Worm (Caenorhabditis elegans) whole organism, L3 larva: Measurements from ENCODE around the gene mthf-1.

ENCODE experiments used
- R02D3.7 ChIP-seq: fragments of 150-350 bp; optimal IDR thresholded peaks from 2 replicates; lab custom pipeline; 2014; ENCODE audit warnings: missing biosample characterization, missing genetic modification characterization
- ZK546.5 ChIP-seq: sonication (generic microtip); optimal IDR thresholded peaks from 2 replicates; lab custom pipeline; 2017; ENCODE audit warnings: missing biosample characterization, missing genetic modification characterization
- aly-2 ChIP-seq: fragments of 150-350 bp; optimal IDR thresholded peaks from 2 replicates; lab custom pipeline; 2014; ENCODE audit warnings: missing biosample characterization, missing genetic modification characterization
- daf-12 ChIP-seq: fragments of 150-350 bp; optimal IDR thresholded peaks from 2 replicates; lab custom pipeline; 2014; ENCODE audit warnings: missing biosample characterization, missing genetic modification reagents, missing genetic modification characterization
- egl-27 ChIP-seq: sonication (generic microtip); optimal IDR thresholded peaks from 4 replicates; lab custom pipeline; 2017; ENCODE audit warnings: missing biosample characterization, missing genetic modification reagents, missing genetic modification characterization
- egl-5 ChIP-seq: fragments of 150-350 bp; optimal IDR thresholded peaks from 2 replicates; lab custom pipeline; 2017; ENCODE audit warnings: missing biosample characterization, missing genetic modification reagents, missing genetic modification characterization, inconsistent platforms
- elt-1 ChIP-seq: fragments of 150-350 bp; optimal IDR thresholded peaks from 2 replicates; lab custom pipeline; 2014; ENCODE audit warnings: missing biosample characterization, missing genetic modification characterization
- elt-2 ChIP-seq: sonication (generic microtip); optimal IDR thresholded peaks from 2 replicates; lab custom pipeline; 2016; ENCODE audit warnings: missing genetic modification reagents, mild to moderate bottlenecking, missing genetic modification characterization, missing compliant biosample characterization
- elt-3 ChIP-seq, 3 experiments: fragments of 150-350 bp in 1 of 3; sonication (generic microtip) in 2 of 3; optimal IDR thresholded peaks; 2 replicates in 2 of 3; 4 replicates in 1 of 3; lab custom pipeline; 2014 to 2017; ENCODE audit warnings: missing biosample characterization in 3 of 3, missing genetic modification characterization in 3 of 3
- fkh-10 ChIP-seq: sonication (generic microtip); optimal IDR thresholded peaks from 2 replicates; lab custom pipeline; 2017; ENCODE audit warnings: missing biosample characterization, missing genetic modification reagents, missing genetic modification characterization
- fkh-2 ChIP-seq: fragments of 150-350 bp; optimal IDR thresholded peaks from 2 replicates; lab custom pipeline; 2014; ENCODE audit warnings: missing biosample characterization, missing genetic modification reagents, missing genetic modification characterization
- fos-1 ChIP-seq: fragments of 150-350 bp; optimal IDR thresholded peaks from 2 replicates; lab custom pipeline; 2014; ENCODE audit warnings: missing biosample characterization, missing genetic modification characterization
- hmg-11 ChIP-seq: sonication (generic microtip); optimal IDR thresholded peaks from 2 replicates; lab custom pipeline; 2016; ENCODE audit warnings: missing genetic modification characterization, missing compliant biosample characterization
- jun-1 ChIP-seq: fragments of 150-350 bp; optimal IDR thresholded peaks from 2 replicates; lab custom pipeline; 2014; ENCODE audit warnings: missing biosample characterization, missing genetic modification reagents, missing genetic modification characterization
- lin-15B ChIP-seq: fragments of 150-350 bp; optimal IDR thresholded peaks from 2 replicates; lab custom pipeline; 2014; ENCODE audit warnings: missing biosample characterization, missing genetic modification characterization
- lin-39 ChIP-seq: fragments of 150-350 bp; optimal IDR thresholded peaks from 2 replicates; lab custom pipeline; 2018; ENCODE audit warnings: missing biosample characterization, missing genetic modification reagents, missing genetic modification characterization
- lsy-12 ChIP-seq: sonication (generic microtip); optimal IDR thresholded peaks from 2 replicates; lab custom pipeline; 2016; ENCODE audit warnings: mild to moderate bottlenecking, missing genetic modification characterization, missing compliant biosample characterization
- mdl-1 ChIP-seq: fragments of 150-350 bp; optimal IDR thresholded peaks from 2 replicates; lab custom pipeline; 2014; ENCODE audit warnings: missing biosample characterization, missing genetic modification characterization
- mml-1 ChIP-seq: fragments of 150-350 bp; sonication (generic microtip); optimal IDR thresholded peaks from 3 replicates; lab custom pipeline; 2014; ENCODE audit warnings: missing biosample characterization, missing genetic modification characterization
- nfya-1 ChIP-seq: sonication (generic microtip); optimal IDR thresholded peaks from 2 replicates; lab custom pipeline; 2017; ENCODE audit warnings: missing genetic modification characterization, mild to moderate bottlenecking, missing compliant biosample characterization, antibody characterized with exemption, moderate library complexity; ENCODE audit not compliant: insufficient read depth
- nhr-11 ChIP-seq: fragments of 150-350 bp; optimal IDR thresholded peaks from 2 replicates; lab custom pipeline; 2014; ENCODE audit warnings: missing biosample characterization, missing genetic modification characterization
- nhr-23 ChIP-seq: fragments of 150-350 bp; optimal IDR thresholded peaks from 2 replicates; lab custom pipeline; 2014; ENCODE audit warnings: missing biosample characterization, missing genetic modification reagents, missing genetic modification characterization
- nhr-237 ChIP-seq: fragments of 150-350 bp; optimal IDR thresholded peaks from 2 replicates; lab custom pipeline; 2014; ENCODE audit warnings: missing biosample characterization, missing genetic modification characterization
- nhr-25 ChIP-seq: sonication (generic microtip); optimal IDR thresholded peaks from 2 replicates; lab custom pipeline; 2017; ENCODE audit warnings: missing biosample characterization, missing genetic modification characterization
- nhr-43 ChIP-seq: sonication (generic microtip); optimal IDR thresholded peaks from 2 replicates; lab custom pipeline; 2016; ENCODE audit warnings: mild to moderate bottlenecking, missing genetic modification characterization, missing compliant biosample characterization; ENCODE audit not compliant: poor library complexity, severe bottlenecking
- nhr-76 ChIP-seq: fragments of 150-350 bp; sonication (generic microtip); optimal IDR thresholded peaks from 5 replicates; lab custom pipeline; 2014; ENCODE audit warnings: missing biosample characterization, missing genetic modification characterization
- pha-4 ChIP-seq: fragments of 150-350 bp; optimal IDR thresholded peaks from 2 replicates; lab custom pipeline; 2014; ENCODE audit warnings: missing biosample characterization, missing genetic modification reagents, missing genetic modification characterization
- pqm-1 ChIP-seq: fragments of 150-350 bp; optimal IDR thresholded peaks from 2 replicates; lab custom pipeline; 2017; ENCODE audit warnings: missing biosample characterization, missing genetic modification characterization, inconsistent platforms
- sea-2 ChIP-seq: fragments of 150-350 bp; sonication (generic microtip); optimal IDR thresholded peaks from 4 replicates; lab custom pipeline; 2014; ENCODE audit warnings: missing biosample characterization, missing genetic modification reagents, missing genetic modification characterization
- snpc-4 ChIP-seq: fragments of 150-350 bp; optimal IDR thresholded peaks from 2 replicates; lab custom pipeline; 2014; ENCODE audit warnings: missing biosample characterization, missing genetic modification characterization
- tbx-2 ChIP-seq: sonication (generic microtip); optimal IDR thresholded peaks from 2 replicates; lab custom pipeline; 2016; ENCODE audit warnings: mild to moderate bottlenecking, missing genetic modification characterization, missing compliant biosample characterization
- unc-62 ChIP-seq: fragments of 150-350 bp; sonication (generic microtip); optimal IDR thresholded peaks from 4 replicates; lab custom pipeline; 2014; ENCODE audit warnings: missing biosample characterization, missing genetic modification reagents, missing genetic modification characterization
- ztf-11 ChIP-seq: fragments of 150-350 bp; optimal IDR thresholded peaks from 2 replicates; lab custom pipeline; 2014; ENCODE audit warnings: missing biosample characterization, missing genetic modification characterization
- ztf-4 ChIP-seq: fragments of 150-350 bp; optimal IDR thresholded peaks from 2 replicates; lab custom pipeline; 2014; ENCODE audit warnings: missing biosample characterization, missing genetic modification characterization

Gene mthf-1

DNA sequence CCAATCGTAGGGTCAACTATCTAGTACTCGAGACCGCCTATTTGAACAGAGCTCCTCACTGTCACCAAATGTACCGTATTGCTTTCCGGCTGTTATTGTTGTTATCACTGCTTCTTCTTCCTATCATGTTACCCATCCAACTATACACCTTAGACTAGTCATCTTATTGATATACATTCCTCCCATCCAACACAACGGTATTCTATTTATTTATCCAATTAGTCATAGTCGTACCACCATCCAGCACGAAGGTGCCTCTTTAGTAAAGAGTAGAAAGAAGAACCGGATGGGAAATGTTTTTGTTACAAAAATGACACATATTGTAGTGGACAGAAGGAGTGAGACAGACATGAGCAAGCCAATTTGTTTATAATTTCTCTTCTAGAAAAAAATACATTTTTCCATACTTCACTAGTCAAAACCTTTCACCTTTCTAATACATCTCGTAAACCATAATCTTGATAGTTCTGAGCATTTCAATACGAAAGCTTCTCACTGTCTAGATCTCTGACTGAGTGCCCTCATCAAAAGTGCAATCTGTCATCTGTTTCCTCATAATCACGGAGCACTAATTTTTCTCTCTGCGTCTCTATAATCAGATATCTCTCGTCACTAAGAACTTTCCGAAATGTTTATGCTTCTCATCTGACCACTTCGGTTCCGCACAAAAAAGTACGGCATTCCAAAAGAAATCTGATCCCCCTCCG lies 32.7 kb upstream of the mthf-1 start:
- peak; percentile 35 for TF ChIP-seq pha-4 (tag; lab: Kevin White, UChicago)
- TF ChIP-seq ZK546.5 (tag; lab: Kevin White, UChicago): no peak

- TF ChIP-seq fkh-10 (GFP tag; lab: Kevin White, UChicago): no peak
- no peak for TF ChIP-seq nhr-237 (tag; lab: Kevin White, UChicago)
- TF ChIP-seq fos-1 (tag; lab: Kevin White, UChicago): no peak
- TF ChIP-seq jun-1: no peak
- no peak for TF ChIP-seq fkh-2
- TF ChIP-seq nhr-76 (tag; lab: Kevin White, UChicago): no peak
- no peak for TF ChIP-seq tbx-2
- no peak for TF ChIP-seq elt-3 (tag; optimal IDR thresholded peaks at IDR 0.05; lab: Kevin White, UChicago)
- TF ChIP-seq egl-5 (tag; lab: Kevin White, UChicago): no peak
- TF ChIP-seq ztf-11 (tag; lab: Kevin White, UChicago): no peak
- no peak for TF ChIP-seq mdl-1 (tag; lab: Kevin White, UChicago)
- TF ChIP-seq ztf-4 (tag; lab: Kevin White, UChicago): no peak
- no peak for TF ChIP-seq lin-15B (tag; lab: Kevin White, UChicago)
- TF ChIP-seq elt-2 (tag; lab: Kevin White, UChicago): no peak
These were observed 31.8 kb upstream of the mthf-1 start for ce11 chrII:7809358-7809914.

ce11 chrII:7808950-7809349 lies 31.3 kb upstream of the mthf-1 start:
- no peak for TF ChIP-seq daf-12 (tag; lab: Kevin White, UChicago)
- TF ChIP-seq hmg-11 (tag; lab: Kevin White, UChicago): no peak
- TF ChIP-seq pqm-1 (tag; lab: Kevin White, UChicago): peak; percentile 92
- no peak for TF ChIP-seq lin-15B (tag; lab: Kevin White, UChicago)
- TF ChIP-seq snpc-4 (tag; lab: Kevin White, UChicago): peak; percentile 16
- no peak for TF ChIP-seq ztf-4 (tag; lab: Kevin White, UChicago)
- TF ChIP-seq nhr-11: no peak
- peak; percentile 20 for TF ChIP-seq lsy-12 (tag; lab: Kevin White, UChicago)
- peak; percentile 13 for TF ChIP-seq pha-4 (tag; lab: Kevin White, UChicago)
- no peak for TF ChIP-seq R02D3.7
- TF ChIP-seq nhr-76 (tag; lab: Kevin White, UChicago): no peak
- no peak for TF ChIP-seq egl-27 (tag; lab: Kevin White, UChicago)
- no peak for TF ChIP-seq aly-2 (tag; lab: Kevin White, UChicago)
- peak; percentile 60 for TF ChIP-seq jun-1
- TF ChIP-seq ztf-11 (tag; lab: Kevin White, UChicago): no peak
- TF ChIP-seq nhr-23 (tag; lab: Kevin White, UChicago): peak; percentile 52
- peak; percentile 2 for TF ChIP-seq unc-62 (GFP tag; lab: Kevin White, UChicago)
- TF ChIP-seq elt-2 (tag; lab: Kevin White, UChicago): peak; percentile 95
- TF ChIP-seq fkh-2: no peak
- no peak for TF ChIP-seq elt-1 (tag; lab: Kevin White, UChicago)
- peak; percentile 7 for TF ChIP-seq nhr-43 (tag; lab: Kevin White, UChicago)
- no peak for TF ChIP-seq mdl-1 (tag; lab: Kevin White, UChicago)
- TF ChIP-seq mml-1 (tag; lab: Kevin White, UChicago): no peak
- no peak for TF ChIP-seq nfya-1 (tag; lab: Kevin White, UChicago)
- TF ChIP-seq nhr-25 (tag; lab: Kevin White, UChicago): peak; percentile 44

ce11 chrII:7808153-7808552 lies 30.5 kb upstream of the mthf-1 start:
- TF ChIP-seq nhr-11 (no peak), nhr-25 (tag; lab: Kevin White, UChicago) (peak; percentile 64), nhr-43 (tag; lab: Kevin White, UChicago) (peak; percentile 39), elt-1 (tag; lab: Kevin White, UChicago) (peak; percentile 87), sea-2 (no peak), lin-39 (tag; lab: Kevin White, UChicago) (no peak)
